Fruit fly (Drosophila melanogaster): ENCODE data around the gene CG10359.

DNA sequence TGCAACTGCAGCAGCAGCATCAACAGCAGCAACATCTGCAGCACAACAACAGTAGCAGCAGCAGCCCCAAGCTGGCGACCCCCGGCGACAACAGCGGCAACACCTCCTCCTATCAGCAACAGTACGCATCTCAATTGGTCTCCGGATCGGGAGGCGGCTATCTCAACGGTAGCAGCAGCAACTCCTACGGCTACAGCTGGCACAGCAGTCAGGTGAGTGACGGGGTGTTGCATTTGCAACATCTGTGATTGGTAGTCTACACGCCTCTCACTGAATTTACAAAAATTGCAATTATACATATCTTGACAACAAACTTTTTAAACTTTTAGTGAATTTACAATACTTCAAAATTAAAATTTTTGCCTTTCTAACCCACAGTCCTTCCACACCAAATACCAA is 34.4 kb downstream of the CG10359 start:
- TF ChIP-seq lola (GFP tag; optimal IDR thresholded peaks at IDR 0.05), result no peak
- no peak for TF ChIP-seq Mrtf (GFP tag; IDR thresholded peaks at IDR 0.05)
- no peak for TF ChIP-seq ttk (GFP tag; IDR thresholded peaks at IDR 0.05)
- TF ChIP-seq CkIIα-i1 (GFP tag; IDR thresholded peaks at IDR 0.05), result no peak
- TF ChIP-seq Sin3A (optimal IDR thresholded peaks at IDR 0.05), result no peak
- no peak for TF ChIP-seq fd64A (GFP tag; optimal IDR thresholded peaks at IDR 0.05)
- no peak for TF ChIP-seq sim (GFP tag; IDR thresholded peaks at IDR 0.05)
- no peak for TF ChIP-seq Pdp1 (GFP tag; optimal IDR thresholded peaks at IDR 0.05)
